Worm (Caenorhabditis elegans): Measurements from ENCODE around the gene B0524.3.

The B0524.3 gene

DNA sequence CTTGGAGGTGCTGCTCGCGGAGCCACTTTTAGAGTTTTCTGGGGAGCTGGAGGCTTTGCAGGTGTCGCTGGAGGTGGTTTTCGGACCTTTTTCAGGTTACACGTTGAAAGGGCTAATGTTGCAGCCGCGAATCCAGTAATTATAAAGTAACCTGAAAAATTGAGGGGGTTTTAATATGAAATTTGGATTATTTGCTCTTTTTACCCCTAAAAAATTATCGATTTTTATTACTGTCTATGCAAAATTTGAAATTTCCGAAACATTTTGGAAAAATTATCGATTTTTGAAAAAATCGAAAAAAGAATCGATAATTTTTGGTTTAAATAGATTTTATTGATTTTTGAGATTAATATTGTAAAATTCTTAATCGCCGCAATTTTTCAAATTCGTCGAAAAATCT lies 6.0 kb downstream of the B0524.3 start:
- TF ChIP-seq cnd-1 (tag; optimal IDR thresholded peaks at IDR 0.05), result no peak

ce11 chrIII:1893851-1894250 lies 6.4 kb downstream of the B0524.3 start, which contains the start of the genes B0524.5 and B0524.2:
B0524.5 (minus strand) TSS chrIII:1893890.
B0524.2 (plus strand) TSS chrIII:1894057.
- TF ChIP-seq lin-32 (GFP tag; optimal IDR thresholded peaks at IDR 0.05) (no peak), drap-1 (GFP tag; optimal IDR thresholded peaks at IDR 0.05) (no peak), ceh-43 (GFP tag; optimal IDR thresholded peaks at IDR 0.05) (no peak), ham-2 (GFP tag; optimal IDR thresholded peaks at IDR 0.05) (no peak)

ce11 chrIII:1900406-1900805 lies 13.0 kb downstream of the B0524.3 start:
- TF ChIP-seq lsy-2 (tag; optimal IDR thresholded peaks at IDR 0.05), result peak; percentile 22

ce11 chrIII:1903966-1904365 lies 16.5 kb downstream of the B0524.3 start:
- TF ChIP-seq ceh-43 (GFP tag; optimal IDR thresholded peaks at IDR 0.05) (no peak), nhr-12 (tag; optimal IDR thresholded peaks at IDR 0.05) (no peak), sptf-1 (tag; optimal IDR thresholded peaks at IDR 0.05) (no peak), nhr-237 (tag; optimal IDR thresholded peaks at IDR 0.05) (no peak)

DNA sequence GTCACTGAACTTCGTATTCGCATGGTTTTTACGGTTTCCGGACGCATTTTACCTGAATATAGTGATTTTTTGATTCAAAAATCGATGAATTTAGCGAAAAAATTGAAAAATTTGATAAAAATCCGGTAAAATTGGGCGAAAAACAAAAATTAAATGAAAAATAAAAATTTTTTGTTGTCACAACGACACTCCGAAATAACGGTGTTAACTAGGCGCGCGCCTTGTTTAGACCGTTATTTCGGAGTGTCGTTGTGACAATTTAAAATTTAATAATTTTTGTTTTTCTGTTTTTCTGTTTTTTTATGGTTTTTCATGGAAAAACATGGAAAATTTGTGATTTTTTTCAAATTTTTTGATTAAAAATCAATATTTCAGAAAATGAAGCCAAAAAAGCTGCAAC lies 18.1 kb downstream of the B0524.3 start, which contains the start of the genes B0524.6 and pqn-41:
Gene B0524.6, minus strand, starts transcription at position 52 of the 400 bp plus-strand sequence.
Gene pqn-41, plus strand, starts transcription at position 370 of the 400 bp plus-strand sequence.
- TF ChIP-seq M03D4.4 (tag; optimal IDR thresholded peaks at IDR 0.05) (no peak), pha-4 (tag; optimal IDR thresholded peaks at IDR 0.05) (peak; percentile 30), elt-3 (tag; optimal IDR thresholded peaks at IDR 0.05) (no peak), mab-5 (tag; optimal IDR thresholded peaks at IDR 0.05) (peak; percentile 6), nhr-237 (tag; optimal IDR thresholded peaks at IDR 0.05) (peak; percentile 39), lin-13 (tag; optimal IDR thresholded peaks at IDR 0.05) (peak; percentile 60), blmp-1 (tag; optimal IDR thresholded peaks at IDR 0.05) (no peak), ces-1 (GFP tag; optimal IDR thresholded peaks at IDR 0.05) (peak; percentile 93), cnd-1 (tag; optimal IDR thresholded peaks at IDR 0.05) (no peak), tbx-8 (GFP tag; optimal IDR thresholded peaks at IDR 0.05) (no peak), bed-3 (GFP tag; optimal IDR thresholded peaks at IDR 0.05) (no peak), lsy-2 (tag; optimal IDR thresholded peaks at IDR 0.05) (peak; percentile 79)

- no peak for TF ChIP-seq ztf-11 (tag; optimal IDR thresholded peaks at IDR 0.05)
- no peak for TF ChIP-seq ceh-39 (tag; optimal IDR thresholded peaks at IDR 0.05)
- TF ChIP-seq elt-1 (tag; optimal IDR thresholded peaks at IDR 0.05; ENCODE audit: borderline replicate concordance, insufficient read depth), result no peak
These were observed 31.0 kb downstream of the B0524.3 start for ce11 chrIII:1918311-1918932.

ce11 chrIII:1921136-1921680 lies 33.8 kb downstream of the B0524.3 start:
- peak; percentile 85 for TF ChIP-seq pha-4 (tag; optimal IDR thresholded peaks at IDR 0.05)
- TF ChIP-seq ceh-43 (GFP tag; optimal IDR thresholded peaks at IDR 0.05), result peak; percentile 61
- TF ChIP-seq mls-2 (tag; optimal IDR thresholded peaks at IDR 0.05), result peak; percentile 82
- TF ChIP-seq unc-120 (tag; optimal IDR thresholded peaks at IDR 0.05; ENCODE audit: poor library complexity, severe bottlenecking), result peak; percentile 97
- TF ChIP-seq zip-8 (tag; optimal IDR thresholded peaks at IDR 0.05), result no peak
- peak; percentile 85 for TF ChIP-seq unc-62 (GFP tag; optimal IDR thresholded peaks at IDR 0.05)
- TF ChIP-seq drap-1 (GFP tag; optimal IDR thresholded peaks at IDR 0.05), result peak; percentile 83
- TF ChIP-seq cnd-1 (tag; optimal IDR thresholded peaks at IDR 0.05), result peak; percentile 50
- TF ChIP-seq ces-1 (GFP tag; optimal IDR thresholded peaks at IDR 0.05), result peak; percentile 100
- TF ChIP-seq nhr-28 (tag; optimal IDR thresholded peaks at IDR 0.05), result no peak
- TF ChIP-seq elt-1 (tag; optimal IDR thresholded peaks at IDR 0.05; ENCODE audit: borderline replicate concordance, insufficient read depth), result no peak
- TF ChIP-seq elt-3 (tag; optimal IDR thresholded peaks at IDR 0.05), result peak; percentile 33
- peak; percentile 34 for TF ChIP-seq hlh-1 (tag; optimal IDR thresholded peaks at IDR 0.05)
- peak; percentile 80 for TF ChIP-seq blmp-1 (tag; optimal IDR thresholded peaks at IDR 0.05)
- no peak for TF ChIP-seq flh-1 (GFP tag; optimal IDR thresholded peaks at IDR 0.05)
- TF ChIP-seq lsy-2 (tag; optimal IDR thresholded peaks at IDR 0.05), result peak; percentile 52
- TF ChIP-seq nhr-2 (tag; optimal IDR thresholded peaks at IDR 0.05), result peak; percentile 80
- TF ChIP-seq lin-32 (GFP tag; optimal IDR thresholded peaks at IDR 0.05), result peak; percentile 15
- TF ChIP-seq M03D4.4 (tag; optimal IDR thresholded peaks at IDR 0.05), result peak; percentile 85
- peak; percentile 89 for TF ChIP-seq nhr-237 (tag; optimal IDR thresholded peaks at IDR 0.05)
- peak; percentile 22 for TF ChIP-seq ceh-39 (tag; optimal IDR thresholded peaks at IDR 0.05)
- peak; percentile 91 for TF ChIP-seq ham-2 (GFP tag; optimal IDR thresholded peaks at IDR 0.05)
- peak; percentile 93 for TF ChIP-seq ztf-11 (tag; optimal IDR thresholded peaks at IDR 0.05)
- no peak for TF ChIP-seq ceh-83 (GFP tag; optimal IDR thresholded peaks at IDR 0.05)
- TF ChIP-seq sem-2 (GFP tag; optimal IDR thresholded peaks at IDR 0.05), result no peak
- TF ChIP-seq bed-3 (GFP tag; optimal IDR thresholded peaks at IDR 0.05), result peak; percentile 54
- TF ChIP-seq mab-5 (tag; optimal IDR thresholded peaks at IDR 0.05), result peak; percentile 18
- TF ChIP-seq sptf-1 (tag; optimal IDR thresholded peaks at IDR 0.05), result peak; percentile 83
- peak; percentile 3 for TF ChIP-seq mep-1 (tag; optimal IDR thresholded peaks at IDR 0.05)
- peak; percentile 5 for TF ChIP-seq lin-13 (tag; optimal IDR thresholded peaks at IDR 0.05)
- TF ChIP-seq nhr-12 (tag; optimal IDR thresholded peaks at IDR 0.05), result no peak

Measured in whole organism, mixed stage, embryonic.